Fruit fly (Drosophila melanogaster) whole organism, embryonic: ENCODE measurements around the gene Elo68alpha.
A peak's percentile ranks its signal among the peaks of the same experiment; 100 is the strongest.

Source experiments
- Blimp-1 ChIP-seq: fragments of 200-800 bp; sonication (Bioruptor generic); optimal IDR thresholded peaks from 3 replicates; lab custom pipeline; 2018; ENCODE audit warnings: missing biosample characterization, missing genetic modification characterization, mild to moderate bottlenecking, moderate library complexity, missing genetic modification reagents
- CG10979 ChIP-seq: fragments of 200-800 bp; sonication (Bioruptor generic); optimal IDR thresholded peaks from 2 replicates; lab custom pipeline; 2018; ENCODE audit warnings: missing biosample characterization, mild to moderate bottlenecking, missing genetic modification characterization, moderate library complexity
- CG11398 ChIP-seq: fragments of 200-800 bp; sonication (Bioruptor generic); optimal IDR thresholded peaks from 2 replicates; lab custom pipeline; 2016; ENCODE audit warnings: missing biosample characterization, missing genetic modification characterization
- CG11504 ChIP-seq: fragments of 200-800 bp; sonication (Bioruptor generic); optimal IDR thresholded peaks from 3 replicates; lab custom pipeline; 2019; ENCODE audit warnings: missing biosample characterization, mild to moderate bottlenecking, missing genetic modification characterization, moderate library complexity
- CG11695 ChIP-seq: fragments of 200-800 bp; sonication (Bioruptor generic); IDR thresholded peaks from 3 replicates; pipeline ENCODE4 v1.3.6; 2022; ENCODE audit warnings: missing biosample characterization, missing genetic modification characterization
- CG12071 ChIP-seq: fragments of 200-800 bp; sonication (Bioruptor generic); optimal IDR thresholded peaks from 3 replicates; lab custom pipeline; 2018; ENCODE audit warnings: missing biosample characterization, mild to moderate bottlenecking, missing genetic modification characterization
- CG15073 ChIP-seq: fragments of 200-800 bp; sonication (Bioruptor generic); optimal IDR thresholded peaks from 2 replicates; lab custom pipeline; 2016; ENCODE audit warnings: missing biosample characterization, missing genetic modification characterization
- CG18476 ChIP-seq: fragments of 200-800 bp; sonication (Bioruptor generic); optimal IDR thresholded peaks from 2 replicates; lab custom pipeline; 2016; ENCODE audit warnings: missing biosample characterization, mild to moderate bottlenecking, missing genetic modification characterization
- CG31365 ChIP-seq: fragments of 200-800 bp; sonication (Bioruptor generic); optimal IDR thresholded peaks from 2 replicates; lab custom pipeline; 2018; ENCODE audit warnings: missing biosample characterization, mild to moderate bottlenecking, missing genetic modification characterization
- CG32767 ChIP-seq: fragments of 200-800 bp; sonication (Bioruptor generic); IDR thresholded peaks from 2 replicates; pipeline ENCODE4 v1.3.6; 2022; ENCODE audit warnings: missing biosample characterization, missing genetic modification characterization
- CG34376 ChIP-seq: fragments of 200-800 bp; sonication (Bioruptor generic); optimal IDR thresholded peaks from 2 replicates; lab custom pipeline; 2018; ENCODE audit warnings: missing biosample characterization, mild to moderate bottlenecking, missing genetic modification characterization
- CG4282 ChIP-seq: fragments of 200-800 bp; sonication (Bioruptor generic); optimal IDR thresholded peaks from 2 replicates; lab custom pipeline; 2016; ENCODE audit warnings: missing biosample characterization, missing genetic modification characterization
- CG4404 ChIP-seq: fragments of 200-800 bp; sonication (Bioruptor generic); IDR thresholded peaks from 2 replicates; pipeline ENCODE4 v1.3.6; 2022; ENCODE audit warnings: missing biosample characterization, missing genetic modification characterization
- CG7556 ChIP-seq: fragments of 200-800 bp; sonication (Bioruptor generic); optimal IDR thresholded peaks from 2 replicates; lab custom pipeline; 2017; ENCODE audit warnings: missing biosample characterization, mild to moderate bottlenecking, missing genetic modification characterization
- CG8281 ChIP-seq: fragments of 200-800 bp; sonication (Bioruptor generic); optimal IDR thresholded peaks from 2 replicates; lab custom pipeline; 2018; ENCODE audit warnings: missing biosample characterization, mild to moderate bottlenecking, missing genetic modification characterization, moderate library complexity
- CG8359 ChIP-seq: fragments of 200-800 bp; sonication (Bioruptor generic); optimal IDR thresholded peaks from 2 replicates; lab custom pipeline; 2017; ENCODE audit warnings: missing biosample characterization, mild to moderate bottlenecking, missing genetic modification characterization, borderline replicate concordance
- CG9215 ChIP-seq: fragments of 200-800 bp; sonication (Bioruptor generic); IDR thresholded peaks from 2 replicates; pipeline ENCODE4 v1.3.6; 2022; ENCODE audit warnings: missing biosample characterization, missing genetic modification characterization
- Dbx ChIP-seq: fragments of 200-800 bp; sonication (Bioruptor generic); IDR thresholded peaks from 3 replicates; pipeline ENCODE4 v1.3.6; 2022; ENCODE audit warnings: missing biosample characterization, missing genetic modification characterization
- HmgD ChIP-seq: fragments of 200-800 bp; sonication (Bioruptor generic); optimal IDR thresholded peaks from 3 replicates; lab custom pipeline; 2016; ENCODE audit warnings: missing biosample characterization, missing genetic modification characterization
- Hr78 ChIP-seq, 2 experiments: fragments of 200-800 bp in 1 of 2; fragments of >200 bp in 1 of 2; sonication (Bioruptor generic) in 1 of 2; optimal IDR thresholded peaks; 2 replicates each; lab custom pipeline; 2017 to 2019; ENCODE audit warnings: missing biosample characterization in 2 of 2, missing genetic modification characterization in 2 of 2, mild to moderate bottlenecking in 1 of 2, moderate library complexity in 1 of 2
- Jarid2 ChIP-seq: fragments of 200-800 bp; sonication (Bioruptor generic); optimal IDR thresholded peaks from 3 replicates; lab custom pipeline; 2017; ENCODE audit warnings: mild to moderate bottlenecking, missing biosample characterization, missing genetic modification reagents, missing genetic modification characterization
- Myb ChIP-seq: fragments of 200-800 bp; sonication (Bioruptor generic); optimal IDR thresholded peaks from 2 replicates; lab custom pipeline; 2016; ENCODE audit warnings: missing biosample characterization, missing genetic modification characterization
- Nf-YB ChIP-seq: fragments of 200-800 bp; sonication (Bioruptor generic); optimal IDR thresholded peaks from 3 replicates; lab custom pipeline; 2019; ENCODE audit warnings: missing biosample characterization, mild to moderate bottlenecking, missing genetic modification characterization, moderate library complexity
- Spps ChIP-seq: fragments of 200-800 bp; sonication (Bioruptor generic); optimal IDR thresholded peaks from 2 replicates; lab custom pipeline; 2018; ENCODE audit warnings: missing biosample characterization, mild to moderate bottlenecking, missing genetic modification characterization
- ab ChIP-seq: fragments of 200-800 bp; sonication (Bioruptor generic); optimal IDR thresholded peaks from 2 replicates; lab custom pipeline; 2016; ENCODE audit warnings: missing biosample characterization, missing genetic modification characterization
- amos ChIP-seq: fragments of 200-800 bp; sonication (Bioruptor generic); IDR thresholded peaks from 2 replicates; pipeline ENCODE4 v1.3.6; 2022; ENCODE audit warnings: missing biosample characterization, missing genetic modification characterization; ENCODE audit not compliant: partially characterized antibody
- az2 ChIP-seq: fragments of 200-800 bp; sonication (Bioruptor generic); optimal IDR thresholded peaks from 3 replicates; lab custom pipeline; 2016; ENCODE audit warnings: missing biosample characterization, missing genetic modification characterization
- bab2 ChIP-seq: fragments of 200-800 bp; sonication (Bioruptor generic); optimal IDR thresholded peaks from 2 replicates; lab custom pipeline; 2016; ENCODE audit warnings: missing biosample characterization, missing genetic modification characterization
- br ChIP-seq: fragments of >200 bp; optimal IDR thresholded peaks from 2 replicates; lab custom pipeline; 2017
- chinmo ChIP-seq: fragments of 200-800 bp; sonication (Bioruptor generic); IDR thresholded peaks from 4 replicates; pipeline ENCODE4 v1.3.6; 2022; ENCODE audit warnings: missing biosample characterization, missing genetic modification characterization; ENCODE audit not compliant: partially characterized antibody
- chn ChIP-seq: fragments of 200-800 bp; sonication (Bioruptor generic); optimal IDR thresholded peaks from 2 replicates; lab custom pipeline; 2016; ENCODE audit warnings: missing biosample characterization, missing genetic modification characterization
- crol ChIP-seq: fragments of 200-800 bp; sonication (Bioruptor generic); IDR thresholded peaks from 2 replicates; pipeline ENCODE4 v1.3.6; 2022; ENCODE audit warnings: missing biosample characterization, missing genetic modification characterization
- dati ChIP-seq: fragments of 200-800 bp; sonication (Bioruptor generic); IDR thresholded peaks from 2 replicates; pipeline ENCODE4 v1.3.6; 2022; ENCODE audit warnings: missing biosample characterization, missing genetic modification characterization
- ems ChIP-seq: fragments of 200-800 bp; sonication (Bioruptor generic); optimal IDR thresholded peaks from 3 replicates; lab custom pipeline; 2016; ENCODE audit warnings: missing biosample characterization, missing genetic modification characterization
- ftz-f1 ChIP-seq: fragments of 200-800 bp; sonication (Bioruptor generic); optimal IDR thresholded peaks from 2 replicates; lab custom pipeline; 2016; ENCODE audit warnings: missing biosample characterization, missing genetic modification characterization
- gce ChIP-seq: fragments of 200-800 bp; sonication (Bioruptor generic); IDR thresholded peaks from 3 replicates; pipeline ENCODE4 v1.3.6; 2022; ENCODE audit warnings: missing biosample characterization, missing genetic modification characterization
- gfzf ChIP-seq: fragments of 200-800 bp; sonication (Bioruptor generic); optimal IDR thresholded peaks from 2 replicates; lab custom pipeline; 2016; ENCODE audit warnings: missing biosample characterization, mild to moderate bottlenecking, missing genetic modification characterization, moderate library complexity
- hbn ChIP-seq: fragments of 200-800 bp; sonication (Bioruptor generic); IDR thresholded peaks from 2 replicates; pipeline ENCODE4 v1.3.6; 2022; ENCODE audit warnings: missing biosample characterization, missing genetic modification characterization; ENCODE audit not compliant: partially characterized antibody
- her ChIP-seq: fragments of 200-800 bp; sonication (Bioruptor generic); optimal IDR thresholded peaks from 2 replicates; lab custom pipeline; 2016; ENCODE audit warnings: missing biosample characterization, missing genetic modification characterization
- jigr1 ChIP-seq: fragments of 200-800 bp; sonication (Bioruptor generic); IDR thresholded peaks from 3 replicates; pipeline ENCODE4 v1.3.6; 2022; ENCODE audit warnings: missing biosample characterization, missing genetic modification characterization
- kay ChIP-seq: fragments of 200-800 bp; sonication (Bioruptor generic); optimal IDR thresholded peaks from 2 replicates; lab custom pipeline; 2016; ENCODE audit warnings: missing biosample characterization, missing genetic modification characterization
- lov ChIP-seq, 2 experiments: fragments of 200-800 bp in 1 of 2; fragments of >200 bp in 1 of 2; sonication (Bioruptor generic) in 1 of 2; IDR thresholded peaks in 1 of 2; optimal IDR thresholded peaks in 1 of 2; 2 replicates in 1 of 2; 3 replicates in 1 of 2; pipeline versions ENCODE4 v1.3.6 to Lab custom; 2017 to 2022; ENCODE audit warnings: missing biosample characterization in 1 of 2, missing genetic modification characterization in 1 of 2
- mld ChIP-seq: fragments of 200-800 bp; sonication (Bioruptor generic); IDR thresholded peaks from 3 replicates; pipeline ENCODE4 v1.3.6; 2022; ENCODE audit warnings: missing biosample characterization, missing genetic modification characterization; ENCODE audit not compliant: partially characterized antibody
- pan ChIP-seq, 4 experiments: fragments of >200 bp in 3 of 4; fragments of 200-800 bp in 1 of 4; sonication (Bioruptor generic) in 1 of 4; optimal IDR thresholded peaks in 3 of 4; IDR thresholded peaks in 1 of 4; 2 replicates each; pipeline versions ENCODE4 v1.3.6 to Lab custom; 2017 to 2022; ENCODE audit warnings: missing biosample characterization in 2 of 4, missing genetic modification characterization in 2 of 4, mixed read lengths in 1 of 4
- rib ChIP-seq: fragments of 200-800 bp; sonication (Bioruptor generic); IDR thresholded peaks from 2 replicates; pipeline ENCODE4 v1.3.6; 2022; ENCODE audit warnings: missing biosample characterization, missing genetic modification characterization
- sc ChIP-seq, 3 experiments: fragments of >200 bp in 2 of 3; fragments of 200-800 bp in 1 of 3; sonication (Bioruptor generic) in 1 of 3; optimal IDR thresholded peaks; 2 replicates in 2 of 3; 3 replicates in 1 of 3; lab custom pipeline; 2017; ENCODE audit warnings: mild to moderate bottlenecking in 1 of 3, missing biosample characterization in 1 of 3, missing genetic modification characterization in 1 of 3, missing genetic modification reagents in 1 of 3
- sima ChIP-seq: fragments of 200-800 bp; sonication (Bioruptor generic); optimal IDR thresholded peaks from 2 replicates; lab custom pipeline; 2016; ENCODE audit warnings: missing biosample characterization, missing genetic modification characterization
- tgo ChIP-seq: fragments of 200-800 bp; sonication (Bioruptor generic); IDR thresholded peaks from 3 replicates; pipeline ENCODE4 v1.3.6; 2022; ENCODE audit warnings: missing biosample characterization, missing genetic modification characterization

Elo68alpha gene

DNA sequence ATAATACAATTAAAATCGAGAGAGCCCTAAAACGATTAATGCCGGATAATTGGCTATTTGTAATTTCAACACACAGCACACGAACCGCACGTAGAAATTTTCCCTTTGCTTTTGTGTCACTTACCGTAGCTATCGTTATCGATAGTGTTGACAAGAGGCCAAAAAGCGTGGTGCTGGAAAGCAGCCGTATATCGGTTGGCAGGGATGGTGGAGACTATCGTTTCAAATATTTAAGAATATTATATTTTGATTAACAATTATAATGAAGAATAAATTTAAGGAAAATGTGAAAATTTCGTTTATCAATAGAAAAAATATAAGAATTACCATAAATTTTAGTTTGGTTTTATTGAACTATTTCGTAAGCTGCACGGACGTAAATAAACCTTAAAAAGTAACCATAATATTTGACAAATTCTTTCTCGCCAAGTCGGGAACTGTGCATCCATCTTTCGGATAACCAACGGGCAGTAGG lies 9.7 kb downstream of the Elo68alpha start, which contains the start of gene JIL-1 (continued):
- TF ChIP-seq rib (GFP tag; lab: Robert Waterston, UW) (peak; percentile 50), CG4404 (GFP tag; lab: Robert Waterston, UW) (peak; percentile 54; the same call in 1 of the 2 replicates), gce (GFP tag; lab: Robert Waterston, UW) (no peak), CG11504 (tag; lab: Kevin White, UChicago) (peak; percentile 61), CG11695 (GFP tag; lab: Robert Waterston, UW) (0 out of 3 replicates have a peak, but pooled peaks have one; percentile 30), bab2 (GFP tag; lab: Kevin White, UChicago) (peak; percentile 48), crol (no peak), jigr1 (GFP tag; lab: Robert Waterston, UW) (no peak), CG31365 (tag; lab: Kevin White, UChicago) (no peak), kay (GFP tag; lab: Kevin White, UChicago) (peak; percentile 32), amos (GFP tag; lab: Robert Waterston, UW) (peak; percentile 92), CG11398 (GFP tag; lab: Kevin White, UChicago) (no peak), Nf-YB (no peak), sc (optimal IDR thresholded peaks at IDR 0.05; lab: Kevin White, UChicago) (no peak), sc (GFP tag; optimal IDR thresholded peaks at IDR 0.05; lab: Kevin White, UChicago) (no peak), Blimp-1 (GFP tag; lab: Kevin White, UChicago) (peak; percentile 39), CG7556 (GFP tag; lab: Kevin White, UChicago) (peak; percentile 27), CG10979 (peak; percentile 34), gfzf (GFP tag; lab: Kevin White, UChicago) (no peak), ftz-f1 (GFP tag; lab: Kevin White, UChicago) (no peak), ems (GFP tag; lab: Kevin White, UChicago) (peak; percentile 51), chn (GFP tag; lab: Kevin White, UChicago) (peak; percentile 50), CG12071 (GFP tag; lab: Kevin White, UChicago) (peak; percentile 14), CG9215 (GFP tag; lab: Robert Waterston, UW) (peak; percentile 68), Dbx (GFP tag; lab: Robert Waterston, UW) (peak; percentile 93), Jarid2 (GFP tag; lab: Kevin White, UChicago) (peak; percentile 27), CG15073 (no peak), sima (no peak), CG8359 (GFP tag; lab: Kevin White, UChicago) (no peak), mld (GFP tag; lab: Robert Waterston, UW) (peak; percentile 79), CG18476 (GFP tag; lab: Kevin White, UChicago) (peak; percentile 60), lov (optimal IDR thresholded peaks at IDR 0.05; lab: Kevin White, UChicago) (no peak), lov (GFP tag; IDR thresholded peaks at IDR 0.05; lab: Robert Waterston, UW) (peak; percentile 61; the same call in 1 of the 3 replicates), Myb (GFP tag; lab: Kevin White, UChicago) (peak; percentile 31), CG8281 (tag; lab: Kevin White, UChicago) (no peak), dati (peak; percentile 47; the same call in 1 of the 2 replicates), her (GFP tag; lab: Kevin White, UChicago) (no peak), Spps (tag; lab: Kevin White, UChicago) (no peak), HmgD (GFP tag; lab: Kevin White, UChicago) (no peak), ab (no peak), az2 (GFP tag; lab: Kevin White, UChicago) (peak; percentile 48), tgo (GFP tag; lab: Robert Waterston, UW) (peak; percentile 76), CG32767 (GFP tag; lab: Robert Waterston, UW) (0 out of 2 replicates have a peak, but pooled peaks have one; percentile 29), CG34376 (GFP tag; lab: Kevin White, UChicago) (peak; percentile 26), pan (optimal IDR thresholded peaks at IDR 0.05; lab: Kevin White, UChicago) (no peak), pan (GFP tag; optimal IDR thresholded peaks at IDR 0.05 in 1 of 2, IDR thresholded peaks at IDR 0.05 in 1 of 2) (peak in 1 of 2 experiments; percentile 68), CG4282 (GFP tag; lab: Kevin White, UChicago) (peak; percentile 34), hbn (GFP tag; lab: Robert Waterston, UW) (peak; percentile 75), chinmo (GFP tag; lab: Robert Waterston, UW) (peak; percentile 67; the same call in 2 of the 4 replicates), Hr78 (GFP tag; optimal IDR thresholded peaks at IDR 0.05; lab: Kevin White, UChicago) (no peak), br (lab: Kevin White, UChicago) (no peak)
